Worm (Caenorhabditis elegans): Measurements from ENCODE around the gene ced-11.

DNA sequence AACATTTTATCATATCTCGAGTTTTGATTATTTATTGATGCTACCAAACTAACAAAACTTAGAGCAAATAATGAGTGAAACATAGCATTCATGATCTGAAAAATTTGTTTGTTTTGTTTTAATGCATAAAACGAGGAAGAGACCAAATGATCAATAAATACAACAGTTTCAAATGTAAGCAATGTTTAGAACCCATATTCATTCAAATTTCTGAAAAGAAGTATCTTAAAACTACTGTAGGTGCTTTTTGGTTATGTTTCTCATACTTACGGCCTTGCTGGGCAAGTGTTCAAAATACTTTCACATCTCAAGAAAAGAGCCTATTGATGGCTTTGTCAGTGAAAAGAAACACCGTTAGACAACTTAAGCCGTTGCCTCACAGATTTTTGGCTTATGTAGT, 41.6 kb upstream of the ced-11 start, which contains the start of gene F02A9.1:
- TF ChIP-seq pqm-1 (tag; optimal IDR thresholded peaks at IDR 0.05) (no peak), T23F11.4 (GFP tag; optimal IDR thresholded peaks at IDR 0.05) (no peak), odd-2 (tag; optimal IDR thresholded peaks at IDR 0.05) (no peak), ama-1 (optimal IDR thresholded peaks at IDR 0.05) (no peak), lin-11 (tag; optimal IDR thresholded peaks at IDR 0.05) (no peak), F13H6.1 (tag; optimal IDR thresholded peaks at IDR 0.05) (no peak)
